Worm (Caenorhabditis elegans) whole organism, L4 larva: ENCODE results near the gene C26B2.7.

Experiments
- F44E2.7 ChIP-seq: fragments of 200-800 bp; sonication (Bioruptor generic); IDR thresholded peaks from 2 replicates; pipeline ENCODE4 v2.1.2; 2022; ENCODE audit warnings: missing genetic modification characterization, missing compliant biosample characterization
- F49E8.2 ChIP-seq: sonication (generic microtip); optimal IDR thresholded peaks from 2 replicates; lab custom pipeline; 2016; ENCODE audit warnings: missing compliant biosample characterization, mild to moderate bottlenecking, missing genetic modification characterization, borderline replicate concordance
- R02D3.7 ChIP-seq: fragments of 150-350 bp; sonication (generic microtip); optimal IDR thresholded peaks from 3 replicates; lab custom pipeline; 2014; ENCODE audit warnings: missing biosample characterization, missing genetic modification characterization
- T20F7.1 ChIP-seq: fragments of 200-800 bp; sonication (Bioruptor generic); optimal IDR thresholded peaks from 2 replicates; lab custom pipeline; 2018; ENCODE audit warnings: mild to moderate bottlenecking, missing genetic modification characterization, missing compliant biosample characterization
- Y105C5A.15 ChIP-seq: fragments of 200-800 bp; sonication (Bioruptor generic); IDR thresholded peaks from 2 replicates; pipeline ENCODE4 v1.3.6; 2022; ENCODE audit warnings: missing genetic modification characterization, missing compliant biosample characterization
- Y5F2A.4 ChIP-seq: fragments of 200-800 bp; sonication (Bioruptor generic); optimal IDR thresholded peaks from 2 replicates; lab custom pipeline; 2018; ENCODE audit warnings: mild to moderate bottlenecking, missing genetic modification characterization, missing compliant biosample characterization
- arid-1 ChIP-seq: fragments of 200-800 bp; sonication (Bioruptor generic); conservative IDR thresholded peaks from 2 replicates; pipeline ENCODE4 v1.3.6; 2022; ENCODE audit warnings: missing genetic modification reagents, missing genetic modification characterization, missing compliant biosample characterization
- ceh-20 ChIP-seq: fragments of 200-800 bp; sonication (Bioruptor generic); IDR thresholded peaks from 2 replicates; pipeline ENCODE4 v1.3.6; 2022; ENCODE audit warnings: missing genetic modification reagents, missing genetic modification characterization, missing compliant biosample characterization
- ceh-28 ChIP-seq: fragments of 150-350 bp; optimal IDR thresholded peaks from 2 replicates; lab custom pipeline; 2014; ENCODE audit warnings: missing biosample characterization, missing genetic modification reagents, missing genetic modification characterization
- ceh-44 ChIP-seq: fragments of 200-800 bp; sonication (Bioruptor generic); IDR thresholded peaks from 2 replicates; pipeline ENCODE4 v1.3.6; 2022; ENCODE audit warnings: missing genetic modification reagents, missing genetic modification characterization, missing compliant biosample characterization
- ctbp-1 ChIP-seq: fragments of 200-800 bp; sonication (Bioruptor generic); IDR thresholded peaks from 2 replicates; pipeline ENCODE4 v1.3.6; 2022; ENCODE audit warnings: missing genetic modification reagents, missing genetic modification characterization, missing compliant biosample characterization
- daf-12 ChIP-seq: fragments of 150-350 bp; optimal IDR thresholded peaks from 2 replicates; lab custom pipeline; 2014; ENCODE audit warnings: missing biosample characterization, missing genetic modification reagents, missing genetic modification characterization
- daf-16 ChIP-seq, 3 experiments: sonication (generic microtip); optimal IDR thresholded peaks; 2 replicates each; lab custom pipeline; 2016 to 2017; ENCODE audit warnings: missing genetic modification characterization in 3 of 3, missing genetic modification reagents in 3 of 3, mild to moderate bottlenecking in 2 of 3, missing compliant biosample characterization in 2 of 3, missing biosample characterization in 1 of 3, moderate library complexity in 1 of 3
- daf-8 ChIP-seq: fragments of 200-800 bp; sonication (Bioruptor generic); IDR thresholded peaks from 2 replicates; pipeline ENCODE4 v1.3.6; 2022; ENCODE audit warnings: missing genetic modification characterization, missing compliant biosample characterization
- hif-1 ChIP-seq, 2 experiments: sonication (generic microtip); optimal IDR thresholded peaks; 2 replicates each; lab custom pipeline; 2016 to 2017; ENCODE audit warnings: missing compliant biosample characterization in 2 of 2, missing genetic modification characterization in 2 of 2, missing genetic modification reagents in 2 of 2, missing genotype in 2 of 2, mild to moderate bottlenecking in 1 of 2
- hlh-11 ChIP-seq: fragments of 200-800 bp; sonication (Bioruptor generic); optimal IDR thresholded peaks from 2 replicates; lab custom pipeline; 2018; ENCODE audit warnings: mild to moderate bottlenecking, missing genetic modification characterization, missing compliant biosample characterization
- hlh-30 ChIP-seq: sonication (generic microtip); optimal IDR thresholded peaks from 2 replicates; lab custom pipeline; 2017; ENCODE audit warnings: antibody characterized with exemption, mild to moderate bottlenecking, missing genetic modification characterization, missing compliant biosample characterization; ENCODE audit not compliant: insufficient read depth
- hmg-1.1 ChIP-seq: fragments of 200-800 bp; sonication (Bioruptor generic); IDR thresholded peaks from 2 replicates; pipeline ENCODE4 v1.3.6; 2022; ENCODE audit warnings: missing genetic modification reagents, missing genetic modification characterization, missing compliant biosample characterization
- lin-13 ChIP-seq: fragments of 150-350 bp; optimal IDR thresholded peaks from 2 replicates; lab custom pipeline; 2014; ENCODE audit warnings: missing biosample characterization, missing genetic modification reagents, missing genetic modification characterization
- lsy-2 ChIP-seq, 2 experiments: fragments of 150-350 bp in 1 of 2; sonication (generic microtip) in 1 of 2; optimal IDR thresholded peaks; 2 replicates each; lab custom pipeline; 2014 to 2017; ENCODE audit warnings: missing biosample characterization in 2 of 2, missing genetic modification characterization in 2 of 2
- mdl-1 ChIP-seq, 2 experiments: fragments of 150-350 bp in 1 of 2; sonication (generic microtip) in 1 of 2; optimal IDR thresholded peaks; 2 replicates each; lab custom pipeline; 2014 to 2017; ENCODE audit warnings: missing biosample characterization in 2 of 2, missing genetic modification characterization in 2 of 2
- mep-1 ChIP-seq: fragments of 150-350 bp; sonication (generic microtip); optimal IDR thresholded peaks from 3 replicates; lab custom pipeline; 2014; ENCODE audit warnings: missing biosample characterization, missing genetic modification characterization
- mes-2 ChIP-seq: sonication (generic microtip); optimal IDR thresholded peaks from 2 replicates; lab custom pipeline; 2016; ENCODE audit warnings: missing genotype, mild to moderate bottlenecking, missing genetic modification characterization, missing compliant biosample characterization; ENCODE audit not compliant: poor library complexity, severe bottlenecking
- mxl-3 ChIP-seq: fragments of 200-800 bp; sonication (Bioruptor generic); optimal IDR thresholded peaks from 2 replicates; lab custom pipeline; 2018; ENCODE audit warnings: mild to moderate bottlenecking, missing genetic modification characterization, missing compliant biosample characterization
- nhr-102 ChIP-seq: sonication (generic microtip); optimal IDR thresholded peaks from 2 replicates; lab custom pipeline; 2016; ENCODE audit warnings: mild to moderate bottlenecking, missing genetic modification characterization, moderate library complexity, missing compliant biosample characterization
- nhr-28 ChIP-seq: fragments of 150-350 bp; optimal IDR thresholded peaks from 2 replicates; lab custom pipeline; 2014; ENCODE audit warnings: missing biosample characterization, missing genetic modification characterization
- nhr-6 ChIP-seq: fragments of 150-350 bp; optimal IDR thresholded peaks from 2 replicates; lab custom pipeline; 2014; ENCODE audit warnings: missing biosample characterization, missing genetic modification characterization
- nhr-76 ChIP-seq: fragments of 150-350 bp; optimal IDR thresholded peaks from 2 replicates; lab custom pipeline; 2014; ENCODE audit warnings: missing biosample characterization, missing genetic modification characterization
- pha-4 ChIP-seq, 2 experiments: fragments of 150-350 bp in 1 of 2; fragments of 200-800 bp in 1 of 2; sonication (Bioruptor generic) in 1 of 2; IDR thresholded peaks in 1 of 2; optimal IDR thresholded peaks in 1 of 2; 2 replicates each; pipeline versions ENCODE4 v1.3.6 to Lab custom; 2014 to 2022; ENCODE audit warnings: missing genetic modification characterization in 2 of 2, missing genetic modification reagents in 2 of 2, missing biosample characterization in 1 of 2, missing compliant biosample characterization in 1 of 2
- php-3 ChIP-seq: fragments of 200-800 bp; sonication (Bioruptor generic); IDR thresholded peaks from 2 replicates; pipeline ENCODE4 v1.3.6; 2022; ENCODE audit warnings: missing genetic modification reagents, missing genetic modification characterization, missing compliant biosample characterization
- rbr-2 ChIP-seq: sonication (generic microtip); optimal IDR thresholded peaks from 2 replicates; lab custom pipeline; 2016; ENCODE audit warnings: missing genotype, missing genetic modification characterization, missing compliant biosample characterization
- saeg-2 ChIP-seq: fragments of 200-800 bp; sonication (Bioruptor generic); IDR thresholded peaks from 2 replicates; pipeline ENCODE4 v1.3.6; 2022; ENCODE audit warnings: missing genetic modification reagents, missing genetic modification characterization, missing compliant biosample characterization
- skn-1 ChIP-seq: fragments of 150-350 bp; optimal IDR thresholded peaks from 2 replicates; lab custom pipeline; 2014; ENCODE audit warnings: missing biosample characterization, missing genetic modification characterization
- spr-3 ChIP-seq: fragments of 200-800 bp; sonication (Bioruptor generic); optimal IDR thresholded peaks from 2 replicates; lab custom pipeline; 2018; ENCODE audit warnings: mild to moderate bottlenecking, missing genetic modification characterization, missing compliant biosample characterization
- tag-97 ChIP-seq: fragments of 200-800 bp; sonication (Bioruptor generic); IDR thresholded peaks from 2 replicates; pipeline ENCODE4 v1.3.6; 2022; ENCODE audit warnings: missing genetic modification characterization, missing compliant biosample characterization
- unc-130 ChIP-seq: sonication (generic microtip); optimal IDR thresholded peaks from 2 replicates; lab custom pipeline; 2016; ENCODE audit warnings: missing genetic modification reagents, missing genetic modification characterization, missing compliant biosample characterization
- unc-62 ChIP-seq, 3 experiments: fragments of 150-350 bp in 1 of 3; sonication (generic microtip); optimal IDR thresholded peaks in 2 of 3; peaks in 1 of 3; 1 replicate in 1 of 3; 2 replicates in 2 of 3; lab custom pipeline; 2014 to 2017; ENCODE audit warnings: missing biosample characterization in 3 of 3, missing genetic modification characterization in 3 of 3, missing genetic modification reagents in 3 of 3, missing genotype in 1 of 3
- zfp-3 ChIP-seq: fragments of 200-800 bp; sonication (Bioruptor generic); conservative IDR thresholded peaks from 2 replicates; pipeline ENCODE4 v1.3.6; 2022; ENCODE audit warnings: missing genetic modification reagents, missing genetic modification characterization, missing compliant biosample characterization

The C26B2.7 gene

DNA sequence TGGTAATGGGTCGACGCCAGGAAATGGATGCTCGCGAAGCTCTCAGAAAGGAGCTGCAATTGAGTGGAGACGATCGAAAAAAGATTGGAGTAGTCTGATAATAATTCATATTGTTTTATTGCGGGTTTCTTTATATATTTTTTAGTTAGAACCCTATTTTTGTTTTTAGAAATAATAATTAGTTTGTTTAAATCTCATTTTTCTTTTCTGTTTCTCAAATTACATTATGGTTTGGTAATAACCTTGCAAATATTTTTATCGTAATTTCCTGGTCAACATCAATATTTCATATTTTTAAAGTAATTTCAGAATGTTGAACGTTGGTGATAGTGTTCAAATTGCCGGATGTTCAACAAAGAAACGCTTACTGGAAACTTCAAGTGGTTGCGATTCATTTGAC is 620 bp downstream of the C26B2.7 start, which contains the start of gene elpc-4:
Gene elpc-4, plus strand, starts transcription at position 301 of the 400 bp plus-strand sequence.
- TF ChIP-seq F49E8.2 (tag; lab: Kevin White, UChicago): no peak
- TF ChIP-seq nhr-102 (tag; lab: Kevin White, UChicago): no peak
- TF ChIP-seq ceh-44: no peak
- no peak for TF ChIP-seq tag-97 (GFP tag; lab: Robert Waterston, UW)

DNA sequence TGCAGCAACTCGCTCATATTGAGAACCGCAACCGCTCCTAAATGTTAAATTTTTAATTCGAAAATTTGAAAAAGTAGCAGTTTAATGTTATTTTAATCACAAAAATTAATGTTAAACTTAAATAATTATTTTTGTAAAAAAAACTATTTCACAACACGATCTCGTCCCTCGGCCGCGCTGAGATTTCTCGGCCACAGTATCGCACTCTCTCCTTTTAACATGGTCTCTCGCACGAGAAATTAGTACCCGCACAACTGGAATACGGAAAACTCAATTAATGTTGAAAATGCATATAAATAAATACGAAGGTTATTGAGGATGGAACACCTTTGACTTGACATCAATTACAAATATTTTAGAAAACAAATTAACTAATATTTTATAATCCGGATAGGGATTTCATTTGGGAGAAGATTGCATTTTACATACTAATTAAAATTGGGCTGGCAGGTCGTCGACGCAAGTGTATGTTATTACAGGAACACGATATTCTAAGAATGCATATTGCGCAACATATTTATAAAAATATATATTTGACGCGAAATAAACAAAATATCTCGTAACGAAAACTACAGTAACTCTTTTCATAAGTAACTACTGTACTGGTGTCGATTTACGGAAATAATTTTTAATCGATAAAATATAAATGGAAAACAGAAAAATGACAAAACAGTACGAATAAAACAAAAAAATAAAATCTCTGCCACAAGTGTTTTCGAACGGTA is 3.9 kb downstream of the C26B2.7 start, which contains the start of gene dnc-4:
Gene dnc-4, minus strand, starts transcription at position 37 of the 725 bp plus-strand sequence.
- TF ChIP-seq daf-8 (GFP tag; lab: Robert Waterston, UW): no peak
- TF ChIP-seq hlh-11 (tag; lab: Kevin White, UChicago): no peak
- TF ChIP-seq lin-13 (GFP tag; lab: Kevin White, UChicago): no peak
- no peak for TF ChIP-seq Y5F2A.4 (GFP tag; lab: Kevin White, UChicago)
- TF ChIP-seq skn-1 (tag; lab: Kevin White, UChicago): no peak
- TF ChIP-seq R02D3.7: peak; percentile 27
- no peak for TF ChIP-seq ceh-28 (tag; lab: Kevin White, UChicago)
- TF ChIP-seq mep-1 (tag; lab: Kevin White, UChicago): no peak
- no peak for TF ChIP-seq Y105C5A.15 (GFP tag; lab: Robert Waterston, UW)
- peak; percentile 20 for TF ChIP-seq nhr-28 (tag; lab: Kevin White, UChicago)
- peak in 1 of 2 experiments; percentile 44 for TF ChIP-seq unc-62 (GFP tag; optimal IDR thresholded peaks at IDR 0.05 in 1 of 2; lab: Kevin White, UChicago)
- TF ChIP-seq unc-62 (tag; optimal IDR thresholded peaks at IDR 0.05; lab: Kevin White, UChicago): no peak
- TF ChIP-seq spr-3 (GFP tag; lab: Kevin White, UChicago): no peak
- TF ChIP-seq php-3 (GFP tag; lab: Robert Waterston, UW): no peak
- no peak for TF ChIP-seq ceh-20 (GFP tag; lab: Robert Waterston, UW)
- no peak for TF ChIP-seq ceh-44
- no peak for TF ChIP-seq nhr-76 (tag; lab: Kevin White, UChicago)
- no peak for TF ChIP-seq pha-4 (GFP tag; IDR thresholded peaks at IDR 0.05; lab: Robert Waterston, UW)
- TF ChIP-seq pha-4 (tag; optimal IDR thresholded peaks at IDR 0.05; lab: Kevin White, UChicago): no peak
- TF ChIP-seq nhr-6 (tag; lab: Kevin White, UChicago): no peak
- no peak for TF ChIP-seq saeg-2 (GFP tag; lab: Robert Waterston, UW)
- TF ChIP-seq mxl-3: no peak
- TF ChIP-seq lsy-2 (tag; optimal IDR thresholded peaks at IDR 0.05; lab: Kevin White, UChicago): peak in 1 of 2 experiments; percentile 48
- TF ChIP-seq mdl-1 (tag; optimal IDR thresholded peaks at IDR 0.05; lab: Kevin White, UChicago): no peak
- peak; percentile 85 for TF ChIP-seq mes-2 (tag; lab: Kevin White, UChicago)
- no peak for TF ChIP-seq arid-1 (GFP tag; lab: Robert Waterston, UW)
- TF ChIP-seq T20F7.1 (GFP tag; lab: Kevin White, UChicago): no peak
- no peak for TF ChIP-seq hlh-30 (tag; lab: Kevin White, UChicago)
- no peak for TF ChIP-seq daf-12 (tag; lab: Kevin White, UChicago)
- no peak for TF ChIP-seq daf-16 (GFP tag; optimal IDR thresholded peaks at IDR 0.05; lab: Kevin White, UChicago)
- TF ChIP-seq daf-16 (tag; optimal IDR thresholded peaks at IDR 0.05; lab: Kevin White, UChicago): no peak
- peak; percentile 20 for TF ChIP-seq unc-130 (GFP tag; lab: Kevin White, UChicago)
- TF ChIP-seq hmg-1.1 (GFP tag; lab: Robert Waterston, UW): no peak
- no peak for TF ChIP-seq F44E2.7 (GFP tag; lab: Robert Waterston, UW)
- no peak for TF ChIP-seq zfp-3
- TF ChIP-seq rbr-2: no peak
- TF ChIP-seq ctbp-1: no peak
- TF ChIP-seq hif-1 (tag; optimal IDR thresholded peaks at IDR 0.05; lab: Kevin White, UChicago): peak in 1 of 2 experiments; percentile 31
